Worm (Caenorhabditis elegans) whole organism, mixed stage, embryonic: ENCODE measurements around the gene tbc-17.

Experiments used
- lin-13 ChIP-seq: fragments of 150-350 bp; optimal IDR thresholded peaks from 2 replicates; lab custom pipeline; 2014; ENCODE audit warnings: missing biosample characterization, missing genetic modification characterization
- lsy-2 ChIP-seq: fragments of 150-350 bp; optimal IDR thresholded peaks from 2 replicates; lab custom pipeline; 2014; ENCODE audit warnings: missing biosample characterization, missing genetic modification characterization

ce11 chrII:12672512-12672911 is 21.7 kb upstream of the tbc-17 start:
- TF ChIP-seq lin-13 (tag; lab: Kevin White, UChicago) (no peak), lsy-2 (tag; lab: Kevin White, UChicago) (no peak)
